Worm (Caenorhabditis elegans) whole organism, mixed stage, embryonic: ENCODE measurements around the gene ZC132.9.

Experiments used
- M03D4.4 ChIP-seq: sonication (generic microtip); optimal IDR thresholded peaks from 2 replicates; lab custom pipeline; 2017; ENCODE audit warnings: mild to moderate bottlenecking, missing genetic modification characterization, missing compliant biosample characterization
- bed-3 ChIP-seq: fragments of 200-800 bp; sonication (Bioruptor generic); optimal IDR thresholded peaks from 3 replicates; lab custom pipeline; 2018; ENCODE audit warnings: mild to moderate bottlenecking, missing genetic modification characterization, moderate library complexity, missing compliant biosample characterization
- blmp-1 ChIP-seq: fragments of 150-350 bp; optimal IDR thresholded peaks from 2 replicates; lab custom pipeline; 2014; ENCODE audit warnings: missing biosample characterization, missing genetic modification characterization
- ceh-39 ChIP-seq: fragments of 150-350 bp; optimal IDR thresholded peaks from 2 replicates; lab custom pipeline; 2014; ENCODE audit warnings: missing biosample characterization, missing genetic modification characterization
- ceh-43 ChIP-seq: fragments of 200-800 bp; sonication (Bioruptor generic); optimal IDR thresholded peaks from 2 replicates; lab custom pipeline; 2018; ENCODE audit warnings: mild to moderate bottlenecking, missing genetic modification characterization, moderate library complexity, missing compliant biosample characterization
- ceh-83 ChIP-seq: fragments of 200-800 bp; sonication (Bioruptor generic); optimal IDR thresholded peaks from 2 replicates; lab custom pipeline; 2018; ENCODE audit warnings: mild to moderate bottlenecking, missing genetic modification characterization, missing compliant biosample characterization
- ces-1 ChIP-seq: fragments of 150-350 bp; optimal IDR thresholded peaks from 2 replicates; lab custom pipeline; 2014; ENCODE audit warnings: missing biosample characterization, missing genetic modification reagents, missing genetic modification characterization
- cnd-1 ChIP-seq: fragments of 200-800 bp; sonication (Bioruptor generic); optimal IDR thresholded peaks from 2 replicates; lab custom pipeline; 2018; ENCODE audit warnings: mild to moderate bottlenecking, missing genetic modification characterization, missing compliant biosample characterization
- drap-1 ChIP-seq: fragments of 200-800 bp; sonication (Bioruptor generic); optimal IDR thresholded peaks from 3 replicates; lab custom pipeline; 2018; ENCODE audit warnings: mild to moderate bottlenecking, missing genetic modification characterization, missing compliant biosample characterization
- elt-1 ChIP-seq: sonication (generic microtip); optimal IDR thresholded peaks from 2 replicates; lab custom pipeline; 2017; ENCODE audit warnings: missing genetic modification characterization, mild to moderate bottlenecking, missing compliant biosample characterization, antibody characterized with exemption, moderate library complexity, borderline replicate concordance; ENCODE audit not compliant: insufficient read depth
- elt-3 ChIP-seq: fragments of 150-350 bp; optimal IDR thresholded peaks from 2 replicates; lab custom pipeline; 2014; ENCODE audit warnings: missing biosample characterization, missing genetic modification characterization
- flh-1 ChIP-seq: fragments of 200-800 bp; sonication (Bioruptor generic); optimal IDR thresholded peaks from 2 replicates; lab custom pipeline; 2018; ENCODE audit warnings: mild to moderate bottlenecking, missing genetic modification characterization, moderate library complexity, missing compliant biosample characterization
- ham-2 ChIP-seq: fragments of 200-800 bp; sonication (Bioruptor generic); optimal IDR thresholded peaks from 2 replicates; lab custom pipeline; 2018; ENCODE audit warnings: mild to moderate bottlenecking, missing genetic modification characterization, missing compliant biosample characterization
- hlh-1 ChIP-seq: fragments of 150-350 bp; optimal IDR thresholded peaks from 2 replicates; lab custom pipeline; 2014; ENCODE audit warnings: missing biosample characterization, missing genetic modification reagents, missing genetic modification characterization
- lin-13 ChIP-seq: fragments of 150-350 bp; optimal IDR thresholded peaks from 2 replicates; lab custom pipeline; 2014; ENCODE audit warnings: missing biosample characterization, missing genetic modification characterization
- lin-32 ChIP-seq: fragments of 200-800 bp; sonication (Bioruptor generic); optimal IDR thresholded peaks from 2 replicates; lab custom pipeline; 2018; ENCODE audit warnings: mild to moderate bottlenecking, missing genetic modification characterization, missing compliant biosample characterization
- lsy-2 ChIP-seq: fragments of 150-350 bp; optimal IDR thresholded peaks from 2 replicates; lab custom pipeline; 2014; ENCODE audit warnings: missing biosample characterization, missing genetic modification characterization
- mab-5 ChIP-seq: fragments of 150-350 bp; optimal IDR thresholded peaks from 2 replicates; lab custom pipeline; 2014; ENCODE audit warnings: missing biosample characterization, missing genetic modification characterization
- mep-1 ChIP-seq: fragments of 150-350 bp; optimal IDR thresholded peaks from 2 replicates; lab custom pipeline; 2017; ENCODE audit warnings: missing biosample characterization, missing genetic modification reagents, missing genetic modification characterization, inconsistent platforms
- mls-2 ChIP-seq: sonication (generic microtip); optimal IDR thresholded peaks from 2 replicates; lab custom pipeline; 2016; ENCODE audit warnings: mild to moderate bottlenecking, missing genetic modification characterization, moderate library complexity, missing compliant biosample characterization
- nhr-12 ChIP-seq: fragments of 150-350 bp; optimal IDR thresholded peaks from 2 replicates; lab custom pipeline; 2014; ENCODE audit warnings: missing biosample characterization, missing genetic modification characterization
- nhr-2 ChIP-seq: fragments of 150-350 bp; optimal IDR thresholded peaks from 2 replicates; lab custom pipeline; 2014; ENCODE audit warnings: missing biosample characterization, missing genetic modification characterization
- nhr-237 ChIP-seq: fragments of 150-350 bp; optimal IDR thresholded peaks from 2 replicates; lab custom pipeline; 2014; ENCODE audit warnings: missing biosample characterization, missing genetic modification characterization
- nhr-28 ChIP-seq: fragments of 150-350 bp; optimal IDR thresholded peaks from 2 replicates; lab custom pipeline; 2014; ENCODE audit warnings: missing biosample characterization, missing genetic modification characterization
- nhr-76 ChIP-seq: sonication (generic microtip); optimal IDR thresholded peaks from 2 replicates; lab custom pipeline; 2017; ENCODE audit warnings: missing biosample characterization, missing genetic modification characterization
- pha-4 ChIP-seq: fragments of 150-350 bp; optimal IDR thresholded peaks from 2 replicates; lab custom pipeline; 2018; ENCODE audit warnings: missing biosample characterization, missing genetic modification reagents, missing genetic modification characterization
- sem-2 ChIP-seq: fragments of 200-800 bp; sonication (Bioruptor generic); optimal IDR thresholded peaks from 2 replicates; lab custom pipeline; 2018; ENCODE audit warnings: mild to moderate bottlenecking, missing genetic modification characterization, missing compliant biosample characterization
- snpc-4 ChIP-seq: fragments of 150-350 bp; optimal IDR thresholded peaks from 2 replicates; lab custom pipeline; 2014; ENCODE audit warnings: missing biosample characterization, missing genetic modification characterization
- sptf-1 ChIP-seq: sonication (generic microtip); optimal IDR thresholded peaks from 2 replicates; lab custom pipeline; 2017; ENCODE audit warnings: mild to moderate bottlenecking, missing genetic modification characterization, moderate library complexity, missing compliant biosample characterization
- tbx-8 ChIP-seq: fragments of 200-800 bp; sonication (Bioruptor generic); optimal IDR thresholded peaks from 2 replicates; lab custom pipeline; 2018; ENCODE audit warnings: mild to moderate bottlenecking, missing genetic modification characterization, moderate library complexity, missing compliant biosample characterization
- unc-120 ChIP-seq: sonication (generic microtip); optimal IDR thresholded peaks from 2 replicates; lab custom pipeline; 2017; ENCODE audit warnings: missing genetic modification characterization, missing compliant biosample characterization; ENCODE audit not compliant: poor library complexity, severe bottlenecking
- unc-39 ChIP-seq: fragments of 150-350 bp; optimal IDR thresholded peaks from 2 replicates; lab custom pipeline; 2014; ENCODE audit warnings: missing biosample characterization, missing genetic modification characterization
- unc-62 ChIP-seq: fragments of 150-350 bp; optimal IDR thresholded peaks from 2 replicates; lab custom pipeline; 2014; ENCODE audit warnings: missing biosample characterization, missing genetic modification reagents, missing genetic modification characterization
- zip-8 ChIP-seq: fragments of 150-350 bp; optimal IDR thresholded peaks from 2 replicates; lab custom pipeline; 2014; ENCODE audit warnings: missing biosample characterization, missing genetic modification characterization
- ztf-11 ChIP-seq: fragments of 150-350 bp; optimal IDR thresholded peaks from 2 replicates; lab custom pipeline; 2014; ENCODE audit warnings: missing biosample characterization, missing genetic modification characterization

Gene ZC132.9

DNA sequence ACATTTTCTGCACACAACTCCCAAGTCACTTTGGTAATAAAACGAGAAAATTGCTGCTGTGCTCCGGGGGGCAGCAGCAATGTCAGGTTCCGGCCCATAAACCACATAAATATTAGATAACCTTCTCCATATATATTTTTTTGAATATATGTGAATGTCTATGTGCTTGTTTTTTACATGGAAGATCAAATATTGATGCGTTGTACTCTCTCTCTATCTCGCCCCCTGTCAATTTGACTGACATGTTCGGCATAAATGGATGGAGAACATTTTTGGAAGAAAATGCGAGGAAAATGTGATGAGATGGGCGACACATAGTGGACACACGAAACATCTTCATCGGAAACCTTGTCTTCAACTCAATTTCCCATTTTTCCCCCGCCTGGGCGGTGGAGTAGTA is 40.3 kb upstream of the ZC132.9 start:
- peak; percentile 42 for TF ChIP-seq unc-62 (GFP tag; lab: Kevin White, UChicago)
- no peak for TF ChIP-seq ceh-83 (GFP tag; lab: Kevin White, UChicago)
- TF ChIP-seq mls-2 (tag; lab: Kevin White, UChicago), result no peak
- TF ChIP-seq ztf-11 (tag; lab: Kevin White, UChicago), result no peak
- TF ChIP-seq tbx-8 (GFP tag; lab: Kevin White, UChicago), result no peak
- no peak for TF ChIP-seq hlh-1 (tag; lab: Kevin White, UChicago)

DNA sequence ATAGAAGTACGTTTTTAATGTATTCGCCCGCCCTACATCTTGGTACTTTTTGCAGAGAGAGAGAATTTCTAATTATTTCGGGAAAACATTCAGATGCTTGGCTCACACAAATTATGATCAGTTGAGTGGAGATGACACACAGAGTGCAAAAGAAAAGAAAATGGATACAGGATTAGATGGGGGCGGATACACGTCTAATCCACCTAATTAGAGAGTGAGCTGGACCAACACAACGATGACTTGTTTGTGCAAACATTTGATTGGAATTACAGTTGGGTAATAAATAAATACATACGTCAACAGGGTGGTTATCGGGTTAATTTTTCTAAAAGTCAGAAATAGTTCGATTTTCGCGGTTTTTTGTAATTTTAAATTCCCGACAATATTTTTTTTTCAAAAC is 39.4 kb upstream of the ZC132.9 start:
- TF ChIP-seq lin-13 (tag; lab: Kevin White, UChicago) (no peak), mls-2 (tag; lab: Kevin White, UChicago) (peak; percentile 26), ces-1 (GFP tag; lab: Kevin White, UChicago) (peak; percentile 80), nhr-2 (tag; lab: Kevin White, UChicago) (no peak), nhr-76 (tag; lab: Kevin White, UChicago) (no peak)

DNA sequence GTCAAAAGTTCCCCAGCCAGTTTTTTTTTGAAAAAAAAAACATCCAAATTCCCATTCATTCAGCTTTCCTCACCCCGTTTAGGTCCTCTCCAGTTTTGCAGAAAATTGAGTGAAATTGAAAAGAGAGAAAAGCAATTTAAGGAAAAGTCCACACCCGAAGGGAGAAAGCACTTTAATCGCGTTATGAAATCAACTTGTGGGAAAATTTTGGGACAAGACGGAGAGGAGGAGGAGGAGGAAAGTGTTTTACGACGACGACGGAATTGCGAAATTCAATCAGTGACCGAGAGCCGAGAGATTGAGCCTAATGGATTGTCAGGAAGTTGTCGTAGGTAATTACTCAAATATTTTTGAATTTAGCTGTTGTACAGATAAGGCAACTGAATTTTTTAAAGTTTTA is 37.6 kb upstream of the ZC132.9 start:
- TF ChIP-seq unc-62 (GFP tag; lab: Kevin White, UChicago) (peak; percentile 35), sem-2 (no peak), ces-1 (GFP tag; lab: Kevin White, UChicago) (peak; percentile 100)

DNA sequence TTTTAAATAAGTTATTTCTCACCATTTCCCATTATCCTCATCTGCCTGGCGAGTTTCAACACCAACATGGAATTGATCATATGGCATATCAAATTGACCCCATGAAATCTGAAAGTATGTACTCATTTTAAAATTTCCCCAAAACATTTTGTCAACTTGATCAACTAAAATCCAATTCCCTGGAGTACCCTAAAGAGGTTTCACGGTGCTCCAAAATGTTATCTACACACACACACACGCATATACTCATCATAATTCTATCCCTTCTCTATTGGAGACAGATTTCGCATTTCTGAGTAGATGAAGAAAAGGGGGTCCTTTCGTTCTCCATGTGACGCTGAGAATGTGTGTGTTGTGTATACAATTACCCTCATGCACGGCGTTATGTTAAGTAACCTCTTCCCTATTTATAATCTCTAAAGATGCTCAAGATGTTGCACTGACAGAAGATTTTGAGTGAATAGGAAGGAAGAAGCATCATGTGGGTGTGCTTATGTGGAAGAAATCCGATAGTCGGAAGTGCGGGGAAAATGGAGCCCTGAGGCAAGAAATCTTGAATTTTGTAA is 36.4 kb upstream of the ZC132.9 start:
- TF ChIP-seq ces-1 (GFP tag; lab: Kevin White, UChicago) (peak; percentile 94), ceh-43 (GFP tag; lab: Kevin White, UChicago) (no peak)

- TF ChIP-seq unc-120 (tag; lab: Kevin White, UChicago) (no peak), pha-4 (tag; lab: Kevin White, UChicago) (peak; percentile 78), hlh-1 (tag; lab: Kevin White, UChicago) (peak; percentile 59), ceh-83 (GFP tag; lab: Kevin White, UChicago) (no peak), nhr-28 (tag; lab: Kevin White, UChicago) (no peak), cnd-1 (tag; lab: Kevin White, UChicago) (peak; percentile 50), nhr-76 (tag; lab: Kevin White, UChicago) (no peak), sem-2 (no peak), ztf-11 (tag; lab: Kevin White, UChicago) (no peak), sptf-1 (tag; lab: Kevin White, UChicago) (no peak), unc-62 (GFP tag; lab: Kevin White, UChicago) (no peak), lin-13 (tag; lab: Kevin White, UChicago) (peak; percentile 68), ceh-43 (GFP tag; lab: Kevin White, UChicago) (no peak), ceh-39 (peak; percentile 64), mls-2 (tag; lab: Kevin White, UChicago) (no peak), nhr-12 (tag; lab: Kevin White, UChicago) (no peak), ces-1 (GFP tag; lab: Kevin White, UChicago) (no peak), mab-5 (tag; lab: Kevin White, UChicago) (no peak), tbx-8 (GFP tag; lab: Kevin White, UChicago) (no peak), lsy-2 (tag; lab: Kevin White, UChicago) (peak; percentile 74), nhr-237 (tag; lab: Kevin White, UChicago) (peak; percentile 1), M03D4.4 (tag; lab: Kevin White, UChicago) (no peak), flh-1 (no peak), elt-3 (tag; lab: Kevin White, UChicago) (no peak), drap-1 (no peak), lin-32 (no peak), unc-39 (tag; lab: Kevin White, UChicago) (no peak), elt-1 (tag; lab: Kevin White, UChicago) (no peak), bed-3 (no peak), ham-2 (GFP tag; lab: Kevin White, UChicago) (no peak), blmp-1 (tag; lab: Kevin White, UChicago) (no peak), mep-1 (tag; lab: Kevin White, UChicago) (peak; percentile 40), nhr-2 (tag; lab: Kevin White, UChicago) (no peak), zip-8 (tag; lab: Kevin White, UChicago) (no peak), snpc-4 (no peak)
These were observed 27.0 kb upstream of the ZC132.9 start, which contains the start of gene mcm-7 for ce11 chrV:4346799-4347198. mcm-7 (plus strand) TSS chrV:4347166.
